Fruit fly (Drosophila melanogaster) whole organism, adult: Measurements from ENCODE around the gene CG18170.

Experiments
- CG11617 ChIP-seq: fragments of 200-800 bp; sonication (Bioruptor generic); optimal IDR thresholded peaks from 2 replicates; lab custom pipeline; 2017; ENCODE audit warnings: mild to moderate bottlenecking, missing biosample characterization, missing genetic modification reagents, missing genetic modification characterization
- CG12768 ChIP-seq: fragments of 200-800 bp; sonication (Bioruptor generic); optimal IDR thresholded peaks from 2 replicates; lab custom pipeline; 2017; ENCODE audit warnings: missing biosample characterization, missing genetic modification characterization, mild to moderate bottlenecking, moderate library complexity, missing genetic modification reagents
- CG14711 ChIP-seq: fragments of 200-800 bp; sonication (Bioruptor generic); optimal IDR thresholded peaks from 2 replicates; lab custom pipeline; 2018; ENCODE audit warnings: missing biosample characterization, mild to moderate bottlenecking, missing genetic modification characterization, moderate library complexity
- CG1620 ChIP-seq: fragments of 200-800 bp; sonication (Bioruptor generic); optimal IDR thresholded peaks from 2 replicates; lab custom pipeline; 2016; ENCODE audit warnings: missing biosample characterization, missing genetic modification characterization
- CG33017 ChIP-seq: fragments of 200-800 bp; sonication (Bioruptor generic); optimal IDR thresholded peaks from 2 replicates; lab custom pipeline; 2018; ENCODE audit warnings: missing biosample characterization, mild to moderate bottlenecking, missing genetic modification characterization, moderate library complexity
- CG5204 ChIP-seq: fragments of 200-800 bp; sonication (Bioruptor generic); optimal IDR thresholded peaks from 2 replicates; lab custom pipeline; 2016; ENCODE audit warnings: missing biosample characterization, missing genetic modification characterization
- CG7045 ChIP-seq: fragments of 200-800 bp; sonication (Bioruptor generic); optimal IDR thresholded peaks from 2 replicates; lab custom pipeline; 2017; ENCODE audit warnings: missing biosample characterization, mild to moderate bottlenecking, missing genetic modification characterization
- CG7101 ChIP-seq: fragments of 200-800 bp; sonication (Bioruptor generic); optimal IDR thresholded peaks from 2 replicates; lab custom pipeline; 2018; ENCODE audit warnings: missing biosample characterization, mild to moderate bottlenecking, missing genetic modification characterization, moderate library complexity
- Clk ChIP-seq: fragments of 200-800 bp; sonication (Bioruptor generic); optimal IDR thresholded peaks from 2 replicates; lab custom pipeline; 2017; ENCODE audit warnings: missing biosample characterization, missing genetic modification characterization
- Crg-1 ChIP-seq: fragments of 200-800 bp; sonication (Bioruptor generic); optimal IDR thresholded peaks from 2 replicates; lab custom pipeline; 2016; ENCODE audit warnings: missing biosample characterization, missing genetic modification characterization
- Hr96 ChIP-seq: fragments of 200-800 bp; sonication (Bioruptor generic); optimal IDR thresholded peaks from 2 replicates; lab custom pipeline; 2016; ENCODE audit warnings: missing biosample characterization, missing genetic modification characterization
- Mnt ChIP-seq: fragments of 200-800 bp; sonication (Bioruptor generic); optimal IDR thresholded peaks from 2 replicates; lab custom pipeline; 2016; ENCODE audit warnings: missing biosample characterization, mild to moderate bottlenecking, missing genetic modification characterization
- bab1 ChIP-seq: fragments of 200-800 bp; sonication (Bioruptor generic); optimal IDR thresholded peaks from 3 replicates; lab custom pipeline; 2019; ENCODE audit warnings: missing biosample characterization, mild to moderate bottlenecking, missing genetic modification characterization, moderate library complexity
- cic ChIP-seq: fragments of 200-800 bp; sonication (Bioruptor generic); optimal IDR thresholded peaks from 2 replicates; lab custom pipeline; 2017; ENCODE audit warnings: missing biosample characterization, mild to moderate bottlenecking, missing genetic modification characterization, moderate library complexity
- cnc ChIP-seq, 2 experiments: fragments of >200 bp; optimal IDR thresholded peaks; 2 replicates each; lab custom pipeline; 2017
- kay ChIP-seq: fragments of 200-800 bp; sonication (Bioruptor generic); peaks from one replicate; lab custom pipeline; 2016; ENCODE audit warnings: missing biosample characterization, missing genetic modification characterization, borderline replicate concordance
- ovo ChIP-seq: fragments of 200-800 bp; sonication (Bioruptor generic); optimal IDR thresholded peaks from 2 replicates; lab custom pipeline; 2016; ENCODE audit warnings: missing biosample characterization, missing genetic modification characterization
- pad ChIP-seq: fragments of 200-800 bp; sonication (Bioruptor generic); optimal IDR thresholded peaks from 3 replicates; lab custom pipeline; 2017; ENCODE audit warnings: missing biosample characterization, missing genetic modification characterization, mild to moderate bottlenecking, moderate library complexity, missing genetic modification reagents
- tj ChIP-seq: fragments of 200-800 bp; sonication (Bioruptor generic); optimal IDR thresholded peaks from 3 replicates; lab custom pipeline; 2017; ENCODE audit warnings: missing biosample characterization, mild to moderate bottlenecking, missing genetic modification characterization, moderate library complexity
- toe ChIP-seq: fragments of 200-800 bp; sonication (Bioruptor generic); optimal IDR thresholded peaks from 2 replicates; lab custom pipeline; 2016; ENCODE audit warnings: missing biosample characterization, missing genetic modification characterization

CG18170 gene

dm6 chr3L:1648690-1649355, 46.1 kb downstream of the CG18170 start, which contains the start of gene CG13920:
TSS of gene CG13920 (plus strand) at chr3L:1648944.
- TF ChIP-seq CG5204 (GFP tag; lab: Kevin White, UChicago) (no peak), kay (GFP tag; lab: Kevin White, UChicago) (no peak), CG33017 (tag; lab: Kevin White, UChicago) (no peak), ovo (GFP tag; lab: Kevin White, UChicago) (no peak), CG7101 (tag; lab: Kevin White, UChicago) (no peak), CG7045 (GFP tag; lab: Kevin White, UChicago) (no peak), tj (no peak), CG1620 (no peak)

- no peak for TF ChIP-seq CG33017 (tag; lab: Kevin White, UChicago)
- TF ChIP-seq CG11617 (GFP tag; lab: Kevin White, UChicago): no peak
- no peak for TF ChIP-seq Mnt (GFP tag; lab: Kevin White, UChicago)
- TF ChIP-seq CG12768 (GFP tag; lab: Kevin White, UChicago): no peak
- TF ChIP-seq ovo (GFP tag; lab: Kevin White, UChicago): no peak
- TF ChIP-seq cic: no peak
- TF ChIP-seq toe: no peak
- TF ChIP-seq Hr96 (GFP tag; lab: Kevin White, UChicago): no peak
- no peak for TF ChIP-seq CG5204 (GFP tag; lab: Kevin White, UChicago)
- no peak for TF ChIP-seq CG1620
- TF ChIP-seq CG7101 (tag; lab: Kevin White, UChicago): no peak
- TF ChIP-seq Crg-1: no peak
- TF ChIP-seq CG7045 (GFP tag; lab: Kevin White, UChicago): no peak
- no peak for TF ChIP-seq pad (GFP tag; lab: Kevin White, UChicago)
- no peak for TF ChIP-seq kay (GFP tag; lab: Kevin White, UChicago)
- TF ChIP-seq bab1 (GFP tag; lab: Kevin White, UChicago): no peak
- TF ChIP-seq tj: no peak
These were observed 46.6 kb downstream of the CG18170 start for dm6 chr3L:1649363-1649762.

dm6 chr3L:1652700-1653200, 50.0 kb downstream of the CG18170 start, which contains the start of the genes CG7970 and Vta1:
TSS of gene CG7970 (plus strand) at chr3L:1652750.
TSS of gene Vta1 (minus strand) at chr3L:1652900.
- no peak for TF ChIP-seq CG5204 (GFP tag; lab: Kevin White, UChicago)
- TF ChIP-seq Crg-1: peak; percentile 21
- TF ChIP-seq ovo (GFP tag; lab: Kevin White, UChicago): no peak
- no peak for TF ChIP-seq CG7045 (GFP tag; lab: Kevin White, UChicago)
- peak; percentile 31 for TF ChIP-seq bab1 (GFP tag; lab: Kevin White, UChicago)
- TF ChIP-seq Hr96 (GFP tag; lab: Kevin White, UChicago): no peak
- no peak for TF ChIP-seq cnc (optimal IDR thresholded peaks at IDR 0.05; lab: Kevin White, UChicago)
- TF ChIP-seq pad (GFP tag; lab: Kevin White, UChicago): no peak
- peak; percentile 93 for TF ChIP-seq CG12768 (GFP tag; lab: Kevin White, UChicago)
- TF ChIP-seq CG11617 (GFP tag; lab: Kevin White, UChicago): peak; percentile 16
- TF ChIP-seq cic: no peak
- no peak for TF ChIP-seq CG7101 (tag; lab: Kevin White, UChicago)
- peak; percentile 17 for TF ChIP-seq CG14711 (tag; lab: Kevin White, UChicago)
- TF ChIP-seq tj: peak; percentile 9
- no peak for TF ChIP-seq kay (GFP tag; lab: Kevin White, UChicago)
- peak; percentile 52 for TF ChIP-seq CG33017 (tag; lab: Kevin White, UChicago)
- TF ChIP-seq Mnt (GFP tag; lab: Kevin White, UChicago): no peak

dm6 chr3L:1653752-1654151, 51.0 kb downstream of the CG18170 start:
- TF ChIP-seq CG33017 (tag; lab: Kevin White, UChicago) (no peak), Mnt (GFP tag; lab: Kevin White, UChicago) (no peak), cic (peak; percentile 30), CG11617 (GFP tag; lab: Kevin White, UChicago) (no peak)

- TF ChIP-seq CG12768 (GFP tag; lab: Kevin White, UChicago) (no peak), Mnt (GFP tag; lab: Kevin White, UChicago) (peak; percentile 54), cic (peak; percentile 12), CG7045 (GFP tag; lab: Kevin White, UChicago) (no peak), tj (no peak), CG11617 (GFP tag; lab: Kevin White, UChicago) (no peak), CG33017 (tag; lab: Kevin White, UChicago) (no peak), cnc (optimal IDR thresholded peaks at IDR 0.05; lab: Kevin White, UChicago) (no peak), pad (GFP tag; lab: Kevin White, UChicago) (no peak), CG14711 (tag; lab: Kevin White, UChicago) (no peak), ovo (GFP tag; lab: Kevin White, UChicago) (no peak)
These were observed 59.1 kb downstream of the CG18170 start for dm6 chr3L:1661738-1662370.

- no peak for TF ChIP-seq tj
- no peak for TF ChIP-seq toe
- TF ChIP-seq Clk (GFP tag; lab: Kevin White, UChicago): no peak
- TF ChIP-seq CG12768 (GFP tag; lab: Kevin White, UChicago): no peak
- no peak for TF ChIP-seq CG7045 (GFP tag; lab: Kevin White, UChicago)
- TF ChIP-seq CG5204 (GFP tag; lab: Kevin White, UChicago): no peak
- no peak for TF ChIP-seq CG14711 (tag; lab: Kevin White, UChicago)
These were observed 60.8 kb downstream of the CG18170 start for dm6 chr3L:1663531-1663930.
